Worm (Caenorhabditis elegans) whole organism, early embryonic: Measurements from ENCODE around the gene F32D8.1.

Experiments
- B0310.2 ChIP-seq: sonication (generic microtip); optimal IDR thresholded peaks from 2 replicates; lab custom pipeline; 2016; ENCODE audit warnings: mild to moderate bottlenecking, missing genetic modification characterization, missing compliant biosample characterization
- F13C5.2 ChIP-seq: sonication (generic microtip); optimal IDR thresholded peaks from 2 replicates; lab custom pipeline; 2017; ENCODE audit warnings: mild to moderate bottlenecking, missing genetic modification characterization, inconsistent platforms, missing compliant biosample characterization
- aly-1 ChIP-seq: sonication (generic microtip); optimal IDR thresholded peaks from 2 replicates; lab custom pipeline; 2016; ENCODE audit warnings: missing genetic modification characterization, missing compliant biosample characterization
- ama-1 ChIP-seq: fragments of 150-350 bp; optimal IDR thresholded peaks from 2 replicates; lab custom pipeline; 2014
- ceh-13 ChIP-seq: fragments of 200-800 bp; sonication (Bioruptor generic); optimal IDR thresholded peaks from 2 replicates; lab custom pipeline; 2018; ENCODE audit warnings: mild to moderate bottlenecking, missing genetic modification characterization, missing compliant biosample characterization
- ceh-36 ChIP-seq: sonication (generic microtip); optimal IDR thresholded peaks from 2 replicates; lab custom pipeline; 2016; ENCODE audit warnings: missing genetic modification characterization, inconsistent platforms, missing compliant biosample characterization
- ets-7 ChIP-seq: sonication (generic microtip); optimal IDR thresholded peaks from 2 replicates; lab custom pipeline; 2016; ENCODE audit warnings: missing genotype, missing genetic modification characterization, missing compliant biosample characterization
- flt-1 ChIP-seq: fragments of 200-800 bp; sonication (Bioruptor generic); IDR thresholded peaks from 2 replicates; pipeline ENCODE4 v1.3.6; 2022; ENCODE audit warnings: missing genetic modification characterization, missing compliant biosample characterization
- hmbx-1 ChIP-seq: sonication (generic microtip); optimal IDR thresholded peaks from 2 replicates; lab custom pipeline; 2016; ENCODE audit warnings: mild to moderate bottlenecking, missing genetic modification characterization, missing compliant biosample characterization
- hmg-4 ChIP-seq: fragments of 200-800 bp; sonication (Bioruptor generic); optimal IDR thresholded peaks from 2 replicates; lab custom pipeline; 2018; ENCODE audit warnings: mild to moderate bottlenecking, missing genetic modification characterization, missing compliant biosample characterization
- hnd-1 ChIP-seq: sonication (generic microtip); optimal IDR thresholded peaks from 2 replicates; lab custom pipeline; 2016; ENCODE audit warnings: missing genetic modification characterization, missing compliant biosample characterization
- pes-1 ChIP-seq: fragments of 200-800 bp; sonication (Bioruptor generic); IDR thresholded peaks from 2 replicates; pipeline ENCODE4 v1.3.6; 2022; ENCODE audit warnings: missing genetic modification reagents, missing genetic modification characterization, missing compliant biosample characterization
- scrt-1 ChIP-seq: fragments of 200-800 bp; sonication (Bioruptor generic); IDR thresholded peaks from 2 replicates; pipeline ENCODE4 v1.3.6; 2022; ENCODE audit warnings: missing genetic modification characterization, missing compliant biosample characterization
- sea-1 ChIP-seq: fragments of 200-800 bp; sonication (Bioruptor generic); conservative IDR thresholded peaks from 2 replicates; pipeline ENCODE4 v1.3.6; 2022; ENCODE audit warnings: missing genetic modification characterization, missing compliant biosample characterization
- tbx-11 ChIP-seq: fragments of 200-800 bp; sonication (Bioruptor generic); IDR thresholded peaks from 2 replicates; pipeline ENCODE4 v1.3.6; 2022; ENCODE audit warnings: missing genetic modification characterization, missing compliant biosample characterization
- tbx-37 ChIP-seq: fragments of 200-800 bp; sonication (Bioruptor generic); conservative IDR thresholded peaks from 2 replicates; pipeline ENCODE4 v1.3.6; 2022; ENCODE audit warnings: missing genetic modification reagents, missing genetic modification characterization, missing compliant biosample characterization
- tra-4 ChIP-seq: sonication (generic microtip); optimal IDR thresholded peaks from 2 replicates; lab custom pipeline; 2017; ENCODE audit warnings: missing genetic modification characterization, missing compliant biosample characterization

F32D8.1 gene

ce11 chrV:10883478-10883877 is 2.8 kb downstream of the F32D8.1 start, which contains the start of gene F32D8.2:
Gene F32D8.2 (plus strand): TSS chrV:10883778.
- TF ChIP-seq pes-1 (GFP tag; lab: Robert Waterston, UW) (no peak), B0310.2 (no peak), hmg-4 (no peak), scrt-1 (GFP tag; lab: Robert Waterston, UW) (no peak), ets-7 (tag; lab: Kevin White, UChicago) (no peak), hmbx-1 (tag; lab: Kevin White, UChicago) (no peak)

ce11 chrV:10886405-10886887 is 5.8 kb downstream of the F32D8.1 start, which contains the start of gene F32D8.3:
Gene F32D8.3 (plus strand): TSS chrV:10886837.
- TF ChIP-seq scrt-1 (GFP tag; lab: Robert Waterston, UW) (no peak), ceh-36 (tag; lab: Kevin White, UChicago) (no peak), flt-1 (no peak), ama-1 (no peak), hnd-1 (tag; lab: Kevin White, UChicago) (no peak), tra-4 (no peak), tbx-11 (GFP tag; lab: Robert Waterston, UW) (no peak), F13C5.2 (tag; lab: Kevin White, UChicago) (no peak), ceh-13 (GFP tag; lab: Kevin White, UChicago) (no peak), B0310.2 (no peak), hmg-4 (no peak), pes-1 (GFP tag; lab: Robert Waterston, UW) (no peak), tbx-37 (no peak), ets-7 (tag; lab: Kevin White, UChicago) (no peak), aly-1 (tag; lab: Kevin White, UChicago) (no peak), hmbx-1 (tag; lab: Kevin White, UChicago) (no peak), sea-1 (GFP tag; lab: Robert Waterston, UW) (no peak)

ce11 chrV:10887564-10887963 is 6.9 kb downstream of the F32D8.1 start:
- TF ChIP-seq tbx-37 (no peak), flt-1 (no peak)

DNA sequence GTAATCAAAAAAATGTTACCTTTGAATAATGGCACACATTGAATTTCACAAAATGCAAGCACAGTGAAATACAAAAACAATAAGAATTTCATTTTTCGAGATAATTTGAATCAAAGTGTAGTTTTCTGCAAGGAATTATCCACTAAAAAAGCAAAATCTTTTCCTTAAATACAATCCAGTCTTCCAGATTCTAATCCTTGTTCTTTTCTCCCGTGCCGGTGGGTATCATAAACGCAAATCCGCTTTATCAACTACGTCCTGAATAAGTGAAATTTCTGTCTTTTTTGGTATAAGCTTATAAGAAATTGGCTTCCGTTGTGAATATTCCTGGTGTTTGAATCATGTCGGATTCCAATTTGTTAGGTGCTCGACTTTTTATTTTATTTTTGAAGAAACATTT is 7.5 kb downstream of the F32D8.1 start:
- TF ChIP-seq ets-7 (tag; lab: Kevin White, UChicago) (no peak), hnd-1 (tag; lab: Kevin White, UChicago) (no peak), pes-1 (GFP tag; lab: Robert Waterston, UW) (no peak), flt-1 (no peak), F13C5.2 (tag; lab: Kevin White, UChicago) (no peak)

- no peak for TF ChIP-seq pes-1 (GFP tag; lab: Robert Waterston, UW)
Measured at ce11 chrV:10889036-10889435, 8.4 kb downstream of the F32D8.1 start, which contains the start of gene F32D8.11. Gene F32D8.11 (minus strand): TSS chrV:10889136.

DNA sequence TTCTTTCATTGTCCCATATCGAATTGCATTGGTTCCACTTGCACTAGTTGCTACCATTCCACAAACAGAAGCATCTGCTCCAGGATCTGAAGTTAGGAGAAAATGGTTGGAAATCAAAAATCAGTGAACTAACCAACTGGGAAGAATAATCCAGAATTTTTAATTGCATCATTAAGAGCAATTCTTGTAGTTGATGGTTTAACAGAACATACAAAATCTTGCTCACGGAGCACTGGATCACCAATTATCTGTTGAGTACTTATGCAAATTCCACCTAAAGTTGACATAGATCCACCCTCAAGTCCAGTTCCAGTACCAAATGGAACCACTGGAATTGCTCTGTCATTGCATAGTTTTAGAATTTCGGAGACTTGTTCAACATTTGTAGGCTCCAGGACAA is 9.1 kb downstream of the F32D8.1 start:
- TF ChIP-seq aly-1 (tag; lab: Kevin White, UChicago) = no peak
- no peak for TF ChIP-seq hmg-4
- TF ChIP-seq tra-4 = no peak
- TF ChIP-seq B0310.2 = no peak
- TF ChIP-seq ceh-36 (tag; lab: Kevin White, UChicago) = no peak
- no peak for TF ChIP-seq hnd-1 (tag; lab: Kevin White, UChicago)
- no peak for TF ChIP-seq tbx-11 (GFP tag; lab: Robert Waterston, UW)
- TF ChIP-seq scrt-1 (GFP tag; lab: Robert Waterston, UW) = no peak
- TF ChIP-seq F13C5.2 (tag; lab: Kevin White, UChicago) = no peak
- TF ChIP-seq pes-1 (GFP tag; lab: Robert Waterston, UW) = no peak
- no peak for TF ChIP-seq sea-1 (GFP tag; lab: Robert Waterston, UW)
- TF ChIP-seq flt-1 = no peak
- no peak for TF ChIP-seq tbx-37
- no peak for TF ChIP-seq hmbx-1 (tag; lab: Kevin White, UChicago)

- TF ChIP-seq hnd-1 (tag; lab: Kevin White, UChicago) (no peak), sea-1 (GFP tag; lab: Robert Waterston, UW) (no peak), scrt-1 (GFP tag; lab: Robert Waterston, UW) (no peak)
Measured at ce11 chrV:10890980-10891379, 10.3 kb downstream of the F32D8.1 start, which contains the start of gene F32D8.12. Gene F32D8.12 (minus strand): TSS chrV:10891027.

- no peak for TF ChIP-seq ama-1
- no peak for TF ChIP-seq tbx-11 (GFP tag; lab: Robert Waterston, UW)
- no peak for TF ChIP-seq ceh-13 (GFP tag; lab: Kevin White, UChicago)
- no peak for TF ChIP-seq hmbx-1 (tag; lab: Kevin White, UChicago)
- TF ChIP-seq F13C5.2 (tag; lab: Kevin White, UChicago) = no peak
- TF ChIP-seq tra-4 = no peak
- no peak for TF ChIP-seq B0310.2
- TF ChIP-seq tbx-37 = no peak
- no peak for TF ChIP-seq hmg-4
- TF ChIP-seq sea-1 (GFP tag; lab: Robert Waterston, UW) = no peak
- TF ChIP-seq scrt-1 (GFP tag; lab: Robert Waterston, UW) = no peak
- TF ChIP-seq ceh-36 (tag; lab: Kevin White, UChicago) = no peak
- no peak for TF ChIP-seq aly-1 (tag; lab: Kevin White, UChicago)
- no peak for TF ChIP-seq ets-7 (tag; lab: Kevin White, UChicago)
- no peak for TF ChIP-seq pes-1 (GFP tag; lab: Robert Waterston, UW)
- no peak for TF ChIP-seq hnd-1 (tag; lab: Kevin White, UChicago)
- no peak for TF ChIP-seq flt-1
Measured at ce11 chrV:10893510-10894128, 13.0 kb downstream of the F32D8.1 start, which contains the start of gene F32D8.4. Gene F32D8.4 (minus strand): TSS chrV:10893560.
